Fruit fly (Drosophila melanogaster) whole organism, embryonic: ENCODE results near the gene CG12017.

Experiments used
- ATbp ChIP-seq: fragments of 200-800 bp; sonication (Bioruptor generic); optimal IDR thresholded peaks from 2 replicates; lab custom pipeline; 2017; ENCODE audit warnings: missing biosample characterization, mild to moderate bottlenecking, missing genetic modification characterization, missing genetic modification reagents
- Ada2b ChIP-seq: fragments of 200-800 bp; sonication (Bioruptor generic); IDR thresholded peaks from 2 replicates; pipeline ENCODE4 v1.3.6; 2022; ENCODE audit warnings: missing biosample characterization, missing genetic modification characterization
- Adf1 ChIP-seq: fragments of 200-800 bp; sonication (Bioruptor generic); IDR thresholded peaks from 2 replicates; pipeline ENCODE4 v1.3.6; 2022; ENCODE audit warnings: missing biosample characterization, missing genetic modification characterization
- Asciz ChIP-seq: fragments of 200-800 bp; sonication (Bioruptor generic); optimal IDR thresholded peaks from 2 replicates; lab custom pipeline; 2017; ENCODE audit warnings: missing biosample characterization, mild to moderate bottlenecking, missing genetic modification characterization, missing genetic modification reagents
- Blimp-1 ChIP-seq: fragments of 200-800 bp; sonication (Bioruptor generic); optimal IDR thresholded peaks from 3 replicates; lab custom pipeline; 2018; ENCODE audit warnings: missing biosample characterization, missing genetic modification characterization, mild to moderate bottlenecking, moderate library complexity, missing genetic modification reagents
- BtbVII ChIP-seq: fragments of 200-800 bp; sonication (Bioruptor generic); optimal IDR thresholded peaks from 3 replicates; lab custom pipeline; 2017; ENCODE audit warnings: missing biosample characterization, mild to moderate bottlenecking, missing genetic modification characterization
- CG12942 ChIP-seq: fragments of 200-800 bp; sonication (Bioruptor generic); optimal IDR thresholded peaks from 3 replicates; lab custom pipeline; 2016; ENCODE audit warnings: missing biosample characterization, missing genetic modification characterization
- CG17328 ChIP-seq: fragments of 200-800 bp; sonication (Bioruptor generic); IDR thresholded peaks from 2 replicates; pipeline ENCODE4 v1.3.6; 2022; ENCODE audit warnings: missing biosample characterization, missing genetic modification characterization
- CG17612 ChIP-seq: fragments of 200-800 bp; sonication (Bioruptor generic); IDR thresholded peaks from 2 replicates; pipeline ENCODE4 v1.3.6; 2022; ENCODE audit warnings: missing biosample characterization, missing genetic modification characterization
- CG1792 ChIP-seq: fragments of 200-800 bp; sonication (Bioruptor generic); optimal IDR thresholded peaks from 2 replicates; lab custom pipeline; 2016; ENCODE audit warnings: missing biosample characterization, missing genetic modification characterization
- CG18262 ChIP-seq: fragments of 200-800 bp; optimal IDR thresholded peaks from 3 replicates; lab custom pipeline; 2019; ENCODE audit warnings: missing biosample characterization, mild to moderate bottlenecking, missing genetic modification characterization, moderate library complexity
- CG18476 ChIP-seq: fragments of 200-800 bp; sonication (Bioruptor generic); optimal IDR thresholded peaks from 2 replicates; lab custom pipeline; 2016; ENCODE audit warnings: missing biosample characterization, mild to moderate bottlenecking, missing genetic modification characterization
- CG34224 ChIP-seq: fragments of 200-800 bp; sonication (Bioruptor generic); IDR thresholded peaks from 3 replicates; pipeline ENCODE4 v1.3.6; 2022; ENCODE audit warnings: missing biosample characterization, missing genetic modification characterization; ENCODE audit not compliant: partially characterized antibody
- CG4328 ChIP-seq: fragments of 200-800 bp; sonication (Bioruptor generic); optimal IDR thresholded peaks from 3 replicates; lab custom pipeline; 2017; ENCODE audit warnings: missing biosample characterization, missing genetic modification reagents, missing genetic modification characterization
- CG5180 ChIP-seq: fragments of 200-800 bp; sonication (Bioruptor generic); optimal IDR thresholded peaks from 3 replicates; lab custom pipeline; 2017; ENCODE audit warnings: missing biosample characterization, missing genetic modification characterization, mild to moderate bottlenecking, moderate library complexity, missing genetic modification reagents
- CG6689 ChIP-seq: fragments of 200-800 bp; sonication (Bioruptor generic); IDR thresholded peaks from 2 replicates; pipeline ENCODE4 v1.3.6; 2022; ENCODE audit warnings: missing biosample characterization, missing genetic modification characterization
- CG8281 ChIP-seq: fragments of 200-800 bp; sonication (Bioruptor generic); optimal IDR thresholded peaks from 2 replicates; lab custom pipeline; 2018; ENCODE audit warnings: missing biosample characterization, mild to moderate bottlenecking, missing genetic modification characterization, moderate library complexity
- CG8290 ChIP-seq, 3 experiments: fragments of 200-800 bp; sonication (Bioruptor generic); optimal IDR thresholded peaks; 2 replicates each; lab custom pipeline; 2016 to 2019; ENCODE audit warnings: missing biosample characterization in 3 of 3, missing genetic modification characterization in 3 of 3, mild to moderate bottlenecking in 2 of 3, moderate library complexity in 1 of 3
- Deaf1 ChIP-seq: fragments of 200-800 bp; optimal IDR thresholded peaks from 3 replicates; lab custom pipeline; 2019; ENCODE audit warnings: missing biosample characterization, mild to moderate bottlenecking, missing genetic modification characterization, moderate library complexity
- Doc2 ChIP-seq: fragments of 200-800 bp; sonication (Bioruptor generic); IDR thresholded peaks from 2 replicates; pipeline ENCODE4 v1.3.6; 2022; ENCODE audit warnings: missing biosample characterization, missing genetic modification characterization
- NFAT ChIP-seq: fragments of 200-800 bp; sonication (Bioruptor generic); IDR thresholded peaks from 2 replicates; pipeline ENCODE4 v1.3.6; 2022; ENCODE audit warnings: missing biosample characterization, missing genetic modification characterization
- Six4 ChIP-seq: fragments of 200-800 bp; sonication (Bioruptor generic); optimal IDR thresholded peaks from 2 replicates; lab custom pipeline; 2016; ENCODE audit warnings: missing biosample characterization, missing genetic modification characterization
- Usf ChIP-seq: fragments of 200-800 bp; sonication (Bioruptor generic); optimal IDR thresholded peaks from 2 replicates; lab custom pipeline; 2017; ENCODE audit warnings: missing genotype, missing biosample characterization, missing genetic modification characterization
- ash1 ChIP-seq: fragments of 200-800 bp; sonication (Bioruptor generic); optimal IDR thresholded peaks from 2 replicates; lab custom pipeline; 2018; ENCODE audit warnings: missing biosample characterization, mild to moderate bottlenecking, missing genetic modification characterization
- br ChIP-seq: fragments of >200 bp; optimal IDR thresholded peaks from 2 replicates; lab custom pipeline; 2017
- chif ChIP-seq, 2 experiments: fragments of 200-800 bp; sonication (Bioruptor generic); optimal IDR thresholded peaks; 3 replicates each; lab custom pipeline; 2016; ENCODE audit warnings: missing biosample characterization in 2 of 2, missing genetic modification characterization in 2 of 2
- chinmo ChIP-seq: fragments of 200-800 bp; sonication (Bioruptor generic); IDR thresholded peaks from 4 replicates; pipeline ENCODE4 v1.3.6; 2022; ENCODE audit warnings: missing biosample characterization, missing genetic modification characterization; ENCODE audit not compliant: partially characterized antibody
- da ChIP-seq: fragments of 200-800 bp; sonication (Bioruptor generic); optimal IDR thresholded peaks from 2 replicates; lab custom pipeline; 2016; ENCODE audit warnings: missing biosample characterization, missing genetic modification characterization
- dm ChIP-seq: fragments of 200-800 bp; sonication (Bioruptor generic); optimal IDR thresholded peaks from 3 replicates; lab custom pipeline; 2016; ENCODE audit warnings: missing biosample characterization, missing genetic modification characterization
- dpn ChIP-seq, 2 experiments: fragments of 200-800 bp; sonication (Bioruptor generic); optimal IDR thresholded peaks; 3 replicates each; lab custom pipeline; 2016; ENCODE audit warnings: missing biosample characterization in 2 of 2, missing genetic modification characterization in 2 of 2
- ems ChIP-seq: fragments of 200-800 bp; sonication (Bioruptor generic); optimal IDR thresholded peaks from 3 replicates; lab custom pipeline; 2016; ENCODE audit warnings: missing biosample characterization, missing genetic modification characterization
- gcm ChIP-seq: fragments of 200-800 bp; sonication (Bioruptor generic); optimal IDR thresholded peaks from 2 replicates; lab custom pipeline; 2019; ENCODE audit warnings: missing biosample characterization, mild to moderate bottlenecking, missing genetic modification characterization, moderate library complexity
- gem ChIP-seq: fragments of 200-800 bp; sonication (Bioruptor generic); optimal IDR thresholded peaks from 2 replicates; lab custom pipeline; 2019; ENCODE audit warnings: missing biosample characterization, mild to moderate bottlenecking, missing genetic modification characterization, moderate library complexity
- gsb-n ChIP-seq: fragments of 200-800 bp; sonication (Bioruptor generic); optimal IDR thresholded peaks from 3 replicates; lab custom pipeline; 2018; ENCODE audit warnings: missing biosample characterization, mild to moderate bottlenecking, missing genetic modification characterization
- ind ChIP-seq: fragments of 200-800 bp; sonication (Bioruptor generic); optimal IDR thresholded peaks from 3 replicates; lab custom pipeline; 2016; ENCODE audit warnings: missing biosample characterization, missing genetic modification characterization
- insv ChIP-seq, 2 experiments: fragments of 200-800 bp; sonication (Bioruptor generic); optimal IDR thresholded peaks; 3 replicates each; lab custom pipeline; 2016 to 2018; ENCODE audit warnings: missing biosample characterization in 2 of 2, missing genetic modification characterization in 2 of 2
- kni ChIP-seq: fragments of 200-800 bp; sonication (Bioruptor generic); optimal IDR thresholded peaks from 3 replicates; lab custom pipeline; 2017; ENCODE audit warnings: mild to moderate bottlenecking, missing biosample characterization, missing genetic modification reagents, missing genetic modification characterization
- nom ChIP-seq: fragments of 200-800 bp; sonication (Bioruptor generic); optimal IDR thresholded peaks from 2 replicates; lab custom pipeline; 2017; ENCODE audit warnings: missing biosample characterization, missing genetic modification characterization, mild to moderate bottlenecking, moderate library complexity, missing genetic modification reagents
- odd ChIP-seq: fragments of 200-800 bp; sonication (Bioruptor generic); optimal IDR thresholded peaks from 2 replicates; lab custom pipeline; 2017; ENCODE audit warnings: missing biosample characterization, mild to moderate bottlenecking, missing genetic modification characterization
- otp ChIP-seq: fragments of 200-800 bp; sonication (Bioruptor generic); IDR thresholded peaks from 3 replicates; pipeline ENCODE4, ENCODE4 v1.3.6; 2022; ENCODE audit warnings: missing biosample characterization, missing genetic modification characterization
- sens ChIP-seq: fragments of 200-800 bp; sonication (Bioruptor generic); peaks from one replicate; lab custom pipeline; 2016; ENCODE audit warnings: missing biosample characterization, missing genetic modification characterization
- sisA ChIP-seq: fragments of 200-800 bp; sonication (Bioruptor generic); IDR thresholded peaks from 2 replicates; pipeline ENCODE4 v1.3.6; 2022; ENCODE audit warnings: missing biosample characterization, missing genetic modification characterization
- slbo ChIP-seq: fragments of 200-800 bp; sonication (Bioruptor generic); IDR thresholded peaks from 2 replicates; pipeline ENCODE4 v1.3.6; 2022; ENCODE audit warnings: missing biosample characterization, missing genetic modification characterization
- stwl ChIP-seq: fragments of 200-800 bp; sonication (Bioruptor generic); optimal IDR thresholded peaks from 3 replicates; lab custom pipeline; 2018; ENCODE audit warnings: missing biosample characterization, mild to moderate bottlenecking, missing genetic modification characterization, moderate library complexity
- tll ChIP-seq, 2 experiments: fragments of 200-800 bp in 1 of 2; fragments of >200 bp in 1 of 2; sonication (Bioruptor generic) in 1 of 2; optimal IDR thresholded peaks; 2 replicates each; lab custom pipeline; 2017 to 2019; ENCODE audit warnings: missing biosample characterization in 2 of 2, missing genetic modification characterization in 2 of 2, mild to moderate bottlenecking in 1 of 2, moderate library complexity in 1 of 2
- zfh1 ChIP-seq: fragments of 200-800 bp; sonication (Bioruptor generic); IDR thresholded peaks from 3 replicates; pipeline ENCODE4 v1.3.6; 2022; ENCODE audit warnings: missing biosample characterization, missing genetic modification characterization

The CG12017 gene

DNA sequence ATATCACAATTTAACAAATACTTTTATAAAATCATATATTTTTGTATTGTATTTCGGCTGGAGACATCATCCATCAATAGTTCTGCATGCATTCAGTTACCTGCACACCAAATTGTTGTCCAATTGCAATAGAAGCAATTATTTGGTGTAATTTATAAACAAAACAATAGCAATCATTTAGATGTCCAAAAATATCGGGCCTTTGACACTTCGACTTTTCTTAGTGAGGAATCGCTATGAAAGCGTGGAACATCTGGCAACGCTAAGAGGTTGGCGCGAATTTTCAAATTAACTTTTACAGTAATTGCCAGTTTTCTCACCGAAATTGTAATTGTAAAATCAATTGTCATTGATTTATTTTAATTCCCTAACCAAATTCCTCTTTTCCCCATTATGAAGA, 54.7 kb downstream of the CG12017 start, which contains the start of gene CG14969 (continued):
- TF ChIP-seq dpn (GFP tag; optimal IDR thresholded peaks at IDR 0.05; lab: Kevin White, UChicago) (peak in 1 of 2 experiments; percentile 32), tll (GFP tag; optimal IDR thresholded peaks at IDR 0.05; lab: Kevin White, UChicago) (no peak), NFAT (no peak), ems (GFP tag; lab: Kevin White, UChicago) (no peak), CG17612 (no peak), gcm (no peak), CG18476 (GFP tag; lab: Kevin White, UChicago) (no peak), Blimp-1 (GFP tag; lab: Kevin White, UChicago) (no peak), odd (GFP tag; lab: Kevin White, UChicago) (no peak), sens (GFP tag; lab: Kevin White, UChicago) (no peak), ash1 (no peak), chinmo (GFP tag; lab: Robert Waterston, UW) (no peak), CG8281 (tag; lab: Kevin White, UChicago) (no peak), CG5180 (GFP tag; lab: Kevin White, UChicago) (no peak), Deaf1 (tag; lab: Kevin White, UChicago) (no peak), ATbp (GFP tag; lab: Kevin White, UChicago) (no peak), CG17328 (GFP tag; lab: Robert Waterston, UW) (no peak)

DNA sequence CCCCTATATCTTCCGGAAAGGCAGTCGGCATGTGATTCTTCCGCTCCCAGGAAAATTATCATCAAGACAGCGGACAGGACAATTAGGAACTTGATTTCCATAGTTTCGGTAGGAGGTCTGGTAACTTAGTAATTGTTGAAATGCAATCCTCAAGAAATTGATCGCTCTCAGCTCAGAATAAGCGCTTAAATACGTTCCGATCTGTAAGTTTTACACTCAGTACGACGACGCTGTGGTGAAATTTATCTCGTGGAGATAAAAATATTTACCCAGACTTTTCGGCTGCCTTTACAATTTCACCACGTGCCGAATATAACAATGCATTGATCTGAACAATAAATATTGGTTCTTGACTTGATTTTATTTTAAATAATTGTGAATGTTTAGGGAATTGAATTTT, 55.6 kb downstream of the CG12017 start, which contains the start of gene Drsl1:
TSS of gene Drsl1 (minus strand) at position 101 of the 400 bp plus-strand sequence.
- TF ChIP-seq CG18476 (GFP tag; lab: Kevin White, UChicago): no peak

DNA sequence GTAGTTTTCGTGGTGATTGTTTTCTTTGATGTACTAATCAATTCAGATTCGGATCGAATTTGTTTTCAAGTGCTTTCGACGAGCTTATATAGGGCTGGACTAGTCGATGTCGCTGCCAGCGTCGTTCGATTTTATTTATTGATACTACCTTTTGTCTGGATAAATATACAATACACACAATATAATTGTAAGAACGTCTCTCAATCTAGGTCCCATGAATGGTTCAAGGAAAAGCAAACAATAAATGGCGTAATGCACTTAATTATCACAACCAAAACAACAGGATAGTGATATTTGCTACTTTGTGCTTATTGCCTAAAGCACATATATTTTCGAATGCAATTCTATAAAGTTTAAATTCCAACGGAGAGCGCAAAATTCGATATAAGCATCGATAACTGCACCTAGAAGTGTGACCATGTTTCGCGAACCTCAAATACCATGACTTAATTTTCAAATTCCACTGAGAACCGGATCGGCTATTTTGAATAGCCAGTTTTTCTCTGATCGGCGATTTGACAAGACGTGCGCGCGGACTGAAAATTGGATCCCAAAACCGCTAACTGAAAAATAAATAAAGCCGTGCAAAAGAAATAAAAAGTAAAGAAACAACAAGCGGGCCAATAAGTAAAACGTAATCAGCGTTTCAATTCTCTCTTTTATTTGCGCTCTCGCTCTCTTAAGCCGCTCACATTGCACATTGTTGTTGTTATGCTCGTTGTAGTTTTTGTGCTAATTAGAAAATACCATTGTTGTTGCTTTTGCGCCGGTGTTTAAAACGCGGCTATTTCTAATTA, 56.5 kb downstream of the CG12017 start, which contains the start of the genes Drsl6 and kst:
TSS of gene Drsl6 (minus strand) at position 51 of the 797 bp plus-strand sequence.
TSS of gene kst (plus strand) at position 493 of the 797 bp plus-strand sequence.
- TF ChIP-seq Asciz (GFP tag; lab: Kevin White, UChicago): no peak
- no peak for TF ChIP-seq gsb-n (tag; lab: Kevin White, UChicago)
- TF ChIP-seq BtbVII (GFP tag; lab: Kevin White, UChicago): no peak
- peak; percentile 78 for TF ChIP-seq nom (GFP tag; lab: Kevin White, UChicago)
- no peak for TF ChIP-seq da (GFP tag; lab: Kevin White, UChicago)
- TF ChIP-seq stwl (tag; lab: Kevin White, UChicago): peak; percentile 65
- TF ChIP-seq br (lab: Kevin White, UChicago): no peak
- no peak for TF ChIP-seq Doc2 (GFP tag; lab: Robert Waterston, UW)
- no peak for TF ChIP-seq CG5180 (GFP tag; lab: Kevin White, UChicago)
- TF ChIP-seq CG4328 (GFP tag; lab: Kevin White, UChicago): no peak
- no peak for TF ChIP-seq dm (GFP tag; lab: Kevin White, UChicago)
- TF ChIP-seq zfh1 (GFP tag; lab: Robert Waterston, UW): no peak
- peak; percentile 17 for TF ChIP-seq CG18262 (tag; lab: Kevin White, UChicago)
- TF ChIP-seq CG8290 (GFP tag; optimal IDR thresholded peaks at IDR 0.05; lab: Kevin White, UChicago): peak; percentile 41
- no peak for TF ChIP-seq CG8290 (tag; optimal IDR thresholded peaks at IDR 0.05; lab: Kevin White, UChicago)
- no peak for TF ChIP-seq chif (GFP tag; optimal IDR thresholded peaks at IDR 0.05; lab: Kevin White, UChicago)
- TF ChIP-seq Ada2b: no peak
- no peak for TF ChIP-seq CG12942 (GFP tag; lab: Kevin White, UChicago)
- no peak for TF ChIP-seq ind (GFP tag; lab: Kevin White, UChicago)
- TF ChIP-seq Usf (GFP tag; lab: Kevin White, UChicago): no peak
- TF ChIP-seq kni: peak; percentile 78
- TF ChIP-seq otp (GFP tag; lab: Robert Waterston, UW): peak; percentile 67; the same call in 2 of the 3 replicates
- no peak for TF ChIP-seq CG1792 (GFP tag; lab: Kevin White, UChicago)
- TF ChIP-seq Six4 (GFP tag; lab: Kevin White, UChicago): no peak
- TF ChIP-seq insv (GFP tag; optimal IDR thresholded peaks at IDR 0.05; lab: Kevin White, UChicago): peak in 1 of 2 experiments; percentile 89
- no peak for TF ChIP-seq CG6689 (GFP tag; lab: Robert Waterston, UW)
- no peak for TF ChIP-seq Adf1
- TF ChIP-seq CG18476 (GFP tag; lab: Kevin White, UChicago): no peak
- TF ChIP-seq slbo (GFP tag; lab: Robert Waterston, UW): no peak
- peak; percentile 64 for TF ChIP-seq CG34224 (GFP tag; lab: Robert Waterston, UW)
- peak; percentile 79 for TF ChIP-seq gem (tag; lab: Kevin White, UChicago)
- TF ChIP-seq sisA: no peak
